Worm (Caenorhabditis elegans) whole organism, L4 larva: ENCODE measurements around the gene gst-38.

Source experiments
- F10B5.3 ChIP-seq: sonication (generic microtip); optimal IDR thresholded peaks from 2 replicates; lab custom pipeline; 2016; ENCODE audit warnings: mild to moderate bottlenecking, missing genetic modification characterization, missing compliant biosample characterization
- F49E8.2 ChIP-seq: sonication (generic microtip); optimal IDR thresholded peaks from 2 replicates; lab custom pipeline; 2016; ENCODE audit warnings: missing compliant biosample characterization, mild to moderate bottlenecking, missing genetic modification characterization, borderline replicate concordance
- ceh-62 ChIP-seq: sonication (generic microtip); optimal IDR thresholded peaks from 2 replicates; lab custom pipeline; 2017; ENCODE audit warnings: missing biosample characterization, missing genetic modification characterization
- dve-1 ChIP-seq: sonication (generic microtip); optimal IDR thresholded peaks from 2 replicates; lab custom pipeline; 2017; ENCODE audit warnings: antibody characterized with exemption, mild to moderate bottlenecking, missing genetic modification characterization, missing compliant biosample characterization; ENCODE audit not compliant: insufficient read depth
- fos-1 ChIP-seq: fragments of 150-350 bp; optimal IDR thresholded peaks from 2 replicates; lab custom pipeline; 2014; ENCODE audit warnings: missing biosample characterization, missing genetic modification characterization
- mdt-29 ChIP-seq: fragments of 200-800 bp; sonication (Bioruptor generic); IDR thresholded peaks from 2 replicates; pipeline ENCODE4 v1.3.6; 2022; ENCODE audit warnings: missing genetic modification reagents, missing genetic modification characterization, missing compliant biosample characterization
- nhr-77 ChIP-seq: fragments of 150-350 bp; optimal IDR thresholded peaks from 2 replicates; lab custom pipeline; 2014; ENCODE audit warnings: missing biosample characterization, missing genetic modification characterization
- pha-4 ChIP-seq, 2 experiments: fragments of 150-350 bp in 1 of 2; fragments of 200-800 bp in 1 of 2; sonication (Bioruptor generic) in 1 of 2; IDR thresholded peaks in 1 of 2; optimal IDR thresholded peaks in 1 of 2; 2 replicates each; pipeline versions ENCODE4 v1.3.6 to Lab custom; 2014 to 2022; ENCODE audit warnings: missing genetic modification characterization in 2 of 2, missing genetic modification reagents in 2 of 2, missing biosample characterization in 1 of 2, missing compliant biosample characterization in 1 of 2
- skn-1 ChIP-seq: fragments of 150-350 bp; optimal IDR thresholded peaks from 2 replicates; lab custom pipeline; 2014; ENCODE audit warnings: missing biosample characterization, missing genetic modification characterization

ce11 chrV:15917458-15917857 lies 1.6 kb upstream of the gst-38 start, which contains the start of gene F35E8.9:
- TF ChIP-seq nhr-77 (tag; lab: Kevin White, UChicago) (no peak), dve-1 (tag; lab: Kevin White, UChicago) (no peak), skn-1 (tag; lab: Kevin White, UChicago) (no peak), fos-1 (tag; lab: Kevin White, UChicago) (no peak), ceh-62 (tag; lab: Kevin White, UChicago) (no peak), F49E8.2 (no peak), pha-4 (GFP tag; IDR thresholded peaks at IDR 0.05; lab: Robert Waterston, UW) (no peak), pha-4 (tag; optimal IDR thresholded peaks at IDR 0.05; lab: Kevin White, UChicago) (no peak), F10B5.3 (tag; lab: Kevin White, UChicago) (no peak), mdt-29 (GFP tag; lab: Robert Waterston, UW) (no peak)
